Fruit fly (Drosophila melanogaster) whole organism, embryonic: ENCODE data around the gene Vha16-5.

ENCODE experiments used
- Asciz ChIP-seq: fragments of 200-800 bp; sonication (Bioruptor generic); optimal IDR thresholded peaks from 2 replicates; lab custom pipeline; 2017; ENCODE audit warnings: missing biosample characterization, mild to moderate bottlenecking, missing genetic modification characterization, missing genetic modification reagents
- Bgb ChIP-seq: fragments of 200-800 bp; sonication (Bioruptor generic); IDR thresholded peaks from 2 replicates; pipeline ENCODE4 v1.3.6; 2022; ENCODE audit warnings: missing biosample characterization, missing genetic modification characterization; ENCODE audit not compliant: partially characterized antibody
- CG10274 ChIP-seq: fragments of 200-800 bp; sonication (Bioruptor generic); optimal IDR thresholded peaks from 3 replicates; lab custom pipeline; 2017; ENCODE audit warnings: missing biosample characterization, mild to moderate bottlenecking, missing genetic modification characterization
- CG10321 ChIP-seq: fragments of 200-800 bp; sonication (Bioruptor generic); IDR thresholded peaks from 2 replicates; pipeline ENCODE4 v1.3.6; 2022; ENCODE audit warnings: missing biosample characterization, missing genetic modification characterization
- CG11398 ChIP-seq: fragments of 200-800 bp; sonication (Bioruptor generic); optimal IDR thresholded peaks from 2 replicates; lab custom pipeline; 2016; ENCODE audit warnings: missing biosample characterization, missing genetic modification characterization
- CG12071 ChIP-seq: fragments of 200-800 bp; sonication (Bioruptor generic); optimal IDR thresholded peaks from 3 replicates; lab custom pipeline; 2018; ENCODE audit warnings: missing biosample characterization, mild to moderate bottlenecking, missing genetic modification characterization
- CG12391 ChIP-seq: fragments of 200-800 bp; sonication (Bioruptor generic); optimal IDR thresholded peaks from 3 replicates; lab custom pipeline; 2018; ENCODE audit warnings: missing biosample characterization, mild to moderate bottlenecking, missing genetic modification characterization, moderate library complexity
- CG12659 ChIP-seq: fragments of 200-800 bp; sonication (Bioruptor generic); optimal IDR thresholded peaks from 3 replicates; lab custom pipeline; 2017; ENCODE audit warnings: mild to moderate bottlenecking, missing biosample characterization, missing genetic modification reagents, missing genetic modification characterization
- CG12744 ChIP-seq: fragments of 200-800 bp; sonication (Bioruptor generic); optimal IDR thresholded peaks from 2 replicates; lab custom pipeline; 2016; ENCODE audit warnings: missing biosample characterization, missing genetic modification characterization
- CG12942 ChIP-seq: fragments of 200-800 bp; sonication (Bioruptor generic); optimal IDR thresholded peaks from 3 replicates; lab custom pipeline; 2016; ENCODE audit warnings: missing biosample characterization, missing genetic modification characterization
- CG15073 ChIP-seq: fragments of 200-800 bp; sonication (Bioruptor generic); optimal IDR thresholded peaks from 2 replicates; lab custom pipeline; 2016; ENCODE audit warnings: missing biosample characterization, missing genetic modification characterization
- CG15514 ChIP-seq: fragments of 200-800 bp; sonication (Bioruptor generic); optimal IDR thresholded peaks from 3 replicates; lab custom pipeline; 2017; ENCODE audit warnings: missing biosample characterization, missing genetic modification characterization, mild to moderate bottlenecking, moderate library complexity, missing genetic modification reagents
- CG17568 ChIP-seq: fragments of 200-800 bp; sonication (Bioruptor generic); optimal IDR thresholded peaks from 2 replicates; lab custom pipeline; 2018; ENCODE audit warnings: missing biosample characterization, mild to moderate bottlenecking, missing genetic modification characterization, moderate library complexity
- CG17829 ChIP-seq: fragments of 200-800 bp; optimal IDR thresholded peaks from 2 replicates; lab custom pipeline; 2019; ENCODE audit warnings: missing biosample characterization, mild to moderate bottlenecking, missing genetic modification characterization, moderate library complexity
- CG1792 ChIP-seq: fragments of 200-800 bp; sonication (Bioruptor generic); optimal IDR thresholded peaks from 2 replicates; lab custom pipeline; 2016; ENCODE audit warnings: missing biosample characterization, missing genetic modification characterization
- CG3163 ChIP-seq: fragments of 200-800 bp; sonication (Bioruptor generic); optimal IDR thresholded peaks from 3 replicates; lab custom pipeline; 2016; ENCODE audit warnings: missing biosample characterization, missing genetic modification characterization
- CG32772 ChIP-seq: fragments of 200-800 bp; sonication (Bioruptor generic); IDR thresholded peaks from 2 replicates; pipeline ENCODE4 v1.3.6; 2022; ENCODE audit warnings: missing biosample characterization, missing genetic modification characterization
- CG33557 ChIP-seq: fragments of 200-800 bp; sonication (Bioruptor generic); optimal IDR thresholded peaks from 2 replicates; lab custom pipeline; 2019; ENCODE audit warnings: missing biosample characterization, mild to moderate bottlenecking, missing genetic modification characterization, moderate library complexity
- CG34422 ChIP-seq: fragments of 200-800 bp; sonication (Bioruptor generic); IDR thresholded peaks from 3 replicates; pipeline ENCODE4 v1.3.6; 2022; ENCODE audit warnings: missing biosample characterization, missing genetic modification characterization
- CG4424 ChIP-seq: fragments of 200-800 bp; sonication (Bioruptor generic); optimal IDR thresholded peaks from 3 replicates; lab custom pipeline; 2016; ENCODE audit warnings: missing biosample characterization, missing genetic modification characterization
- CG4707 ChIP-seq: fragments of 200-800 bp; sonication (Bioruptor generic); optimal IDR thresholded peaks from 2 replicates; lab custom pipeline; 2018; ENCODE audit warnings: missing biosample characterization, mild to moderate bottlenecking, missing genetic modification characterization, moderate library complexity
- CG6765 ChIP-seq: fragments of 200-800 bp; sonication (Bioruptor generic); optimal IDR thresholded peaks from 3 replicates; lab custom pipeline; 2017; ENCODE audit warnings: missing biosample characterization, mild to moderate bottlenecking, missing genetic modification characterization
- CG7963 ChIP-seq: fragments of 200-800 bp; sonication (Bioruptor generic); IDR thresholded peaks from 3 replicates; pipeline ENCODE4 v1.3.6; 2022; ENCODE audit warnings: missing biosample characterization, missing genetic modification characterization; ENCODE audit not compliant: partially characterized antibody
- CG8089 ChIP-seq: fragments of 200-800 bp; sonication (Bioruptor generic); optimal IDR thresholded peaks from 3 replicates; lab custom pipeline; 2016; ENCODE audit warnings: missing biosample characterization, missing genetic modification characterization
- CG8478 ChIP-seq: fragments of >200 bp; optimal IDR thresholded peaks from 2 replicates; lab custom pipeline; 2018
- CG9437 ChIP-seq: fragments of 200-800 bp; sonication (Bioruptor generic); optimal IDR thresholded peaks from 2 replicates; lab custom pipeline; 2018; ENCODE audit warnings: missing biosample characterization, mild to moderate bottlenecking, missing genetic modification characterization
- CG9609 ChIP-seq: fragments of 200-800 bp; sonication (Bioruptor generic); optimal IDR thresholded peaks from 3 replicates; lab custom pipeline; 2016; ENCODE audit warnings: missing biosample characterization, missing genetic modification characterization
- CHES-1-like ChIP-seq: fragments of 200-800 bp; sonication (Bioruptor generic); optimal IDR thresholded peaks from 2 replicates; lab custom pipeline; 2016; ENCODE audit warnings: missing biosample characterization, missing genetic modification characterization
- Doc3 ChIP-seq: fragments of 200-800 bp; sonication (Bioruptor generic); IDR thresholded peaks from 3 replicates; pipeline ENCODE4 v1.3.6; 2022; ENCODE audit warnings: missing biosample characterization, missing genetic modification characterization; ENCODE audit not compliant: partially characterized antibody
- Ets97D ChIP-seq: fragments of 200-800 bp; sonication (Bioruptor generic); optimal IDR thresholded peaks from 3 replicates; lab custom pipeline; 2016; ENCODE audit warnings: missing biosample characterization, missing genetic modification characterization
- Fer2 ChIP-seq: fragments of 200-800 bp; sonication (Bioruptor generic); optimal IDR thresholded peaks from 2 replicates; lab custom pipeline; 2018; ENCODE audit warnings: missing biosample characterization, mild to moderate bottlenecking, missing genetic modification characterization, moderate library complexity
- MESR4 ChIP-seq: fragments of 200-800 bp; sonication (Bioruptor generic); optimal IDR thresholded peaks from 2 replicates; lab custom pipeline; 2018; ENCODE audit warnings: missing biosample characterization, mild to moderate bottlenecking, missing genetic modification characterization, moderate library complexity
- Mad ChIP-seq: fragments of 200-800 bp; sonication (Bioruptor generic); optimal IDR thresholded peaks from 2 replicates; lab custom pipeline; 2016; ENCODE audit warnings: missing biosample characterization, missing genetic modification characterization
- NC2β ChIP-seq: fragments of 200-800 bp; sonication (Bioruptor generic); optimal IDR thresholded peaks from 2 replicates; lab custom pipeline; 2016; ENCODE audit warnings: missing biosample characterization, missing genetic modification characterization
- Pdp1 ChIP-seq, 2 experiments: fragments of 200-800 bp; sonication (Bioruptor generic); optimal IDR thresholded peaks; 3 replicates each; lab custom pipeline; 2016; ENCODE audit warnings: missing biosample characterization in 2 of 2, missing genetic modification characterization in 2 of 2, mild to moderate bottlenecking in 1 of 2, moderate library complexity in 1 of 2
- Six4 ChIP-seq: fragments of 200-800 bp; sonication (Bioruptor generic); optimal IDR thresholded peaks from 2 replicates; lab custom pipeline; 2016; ENCODE audit warnings: missing biosample characterization, missing genetic modification characterization
- amos ChIP-seq: fragments of 200-800 bp; sonication (Bioruptor generic); IDR thresholded peaks from 2 replicates; pipeline ENCODE4 v1.3.6; 2022; ENCODE audit warnings: missing biosample characterization, missing genetic modification characterization; ENCODE audit not compliant: partially characterized antibody
- ash1 ChIP-seq: fragments of 200-800 bp; sonication (Bioruptor generic); optimal IDR thresholded peaks from 2 replicates; lab custom pipeline; 2018; ENCODE audit warnings: missing biosample characterization, mild to moderate bottlenecking, missing genetic modification characterization
- corto ChIP-seq: fragments of 200-800 bp; sonication (Bioruptor generic); optimal IDR thresholded peaks from 2 replicates; lab custom pipeline; 2016; ENCODE audit warnings: missing biosample characterization, mild to moderate bottlenecking, missing genetic modification characterization, moderate library complexity
- crp ChIP-seq, 2 experiments: fragments of 200-800 bp; sonication (Bioruptor generic); optimal IDR thresholded peaks; 2 replicates in 1 of 2; 3 replicates in 1 of 2; lab custom pipeline; 2017; ENCODE audit warnings: missing biosample characterization in 2 of 2, missing genetic modification characterization in 2 of 2, mild to moderate bottlenecking in 1 of 2, moderate library complexity in 1 of 2
- cwo ChIP-seq: fragments of 200-800 bp; sonication (Bioruptor generic); optimal IDR thresholded peaks from 3 replicates; lab custom pipeline; 2017; ENCODE audit warnings: missing biosample characterization, missing genetic modification characterization, mild to moderate bottlenecking, moderate library complexity, missing genetic modification reagents
- gfzf ChIP-seq: fragments of 200-800 bp; sonication (Bioruptor generic); optimal IDR thresholded peaks from 2 replicates; lab custom pipeline; 2016; ENCODE audit warnings: missing biosample characterization, mild to moderate bottlenecking, missing genetic modification characterization, moderate library complexity
- knrl ChIP-seq: fragments of 200-800 bp; sonication (Bioruptor generic); IDR thresholded peaks from 3 replicates; pipeline ENCODE4 v1.3.6; 2022; ENCODE audit warnings: missing biosample characterization, missing genetic modification characterization; ENCODE audit not compliant: partially characterized antibody
- p53 ChIP-seq: fragments of 200-800 bp; sonication (Bioruptor generic); optimal IDR thresholded peaks from 2 replicates; lab custom pipeline; 2016; ENCODE audit warnings: missing biosample characterization, missing genetic modification characterization
- pum ChIP-seq: fragments of 200-800 bp; sonication (Bioruptor generic); optimal IDR thresholded peaks from 2 replicates; lab custom pipeline; 2016; ENCODE audit warnings: missing biosample characterization, missing genetic modification characterization
- sna ChIP-seq: fragments of 200-800 bp; sonication (Bioruptor generic); IDR thresholded peaks from 2 replicates; pipeline ENCODE4 v1.3.6; 2022; ENCODE audit warnings: missing biosample characterization, missing genetic modification characterization; ENCODE audit not compliant: partially characterized antibody
- toy ChIP-seq: fragments of 200-800 bp; sonication (Bioruptor generic); IDR thresholded peaks from 2 replicates; pipeline ENCODE4 v1.3.6; 2022; ENCODE audit warnings: missing biosample characterization, missing genetic modification characterization
- trem ChIP-seq: fragments of 200-800 bp; optimal IDR thresholded peaks from 3 replicates; lab custom pipeline; 2019; ENCODE audit warnings: missing biosample characterization, mild to moderate bottlenecking, missing genetic modification characterization, moderate library complexity
- unpg ChIP-seq: fragments of 200-800 bp; sonication (Bioruptor generic); optimal IDR thresholded peaks from 3 replicates; lab custom pipeline; 2018; ENCODE audit warnings: missing biosample characterization, mild to moderate bottlenecking, missing genetic modification characterization, moderate library complexity
- zen2 ChIP-seq: fragments of 200-800 bp; sonication (Bioruptor generic); IDR thresholded peaks from 3 replicates; pipeline ENCODE4 v1.3.6; 2022; ENCODE audit warnings: missing biosample characterization, missing genetic modification characterization; ENCODE audit not compliant: partially characterized antibody

Vha16-5 gene

DNA sequence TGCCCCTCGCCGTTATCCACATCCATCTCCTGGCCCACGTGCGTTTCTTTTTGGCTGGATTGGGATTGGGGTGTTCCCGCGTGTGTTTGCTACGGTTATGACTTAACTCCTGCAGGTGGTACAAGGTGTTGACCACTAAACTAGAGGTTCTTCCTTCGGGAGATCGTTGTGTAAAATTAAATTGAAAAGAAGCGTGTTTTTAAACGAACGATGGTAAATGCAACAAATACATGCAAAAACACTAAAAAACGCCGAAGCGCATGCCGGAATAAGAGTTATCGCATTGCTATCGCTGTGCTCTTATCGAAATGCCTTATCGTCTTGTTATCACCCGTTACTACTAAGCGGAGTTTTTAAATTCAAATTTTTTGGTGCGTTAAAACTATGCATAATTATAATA is 32.9 kb upstream of the Vha16-5 start, which contains the start of gene CG6724 (continued):
- no peak for TF ChIP-seq CG9437 (GFP tag; lab: Kevin White, UChicago)
- no peak for TF ChIP-seq corto (GFP tag; lab: Kevin White, UChicago)
- no peak for TF ChIP-seq CHES-1-like (GFP tag; lab: Kevin White, UChicago)
- TF ChIP-seq CG33557 (GFP tag; lab: Kevin White, UChicago), result no peak
- no peak for TF ChIP-seq ash1 (GFP tag; lab: Kevin White, UChicago)
- no peak for TF ChIP-seq CG15073 (GFP tag; lab: Kevin White, UChicago)
- no peak for TF ChIP-seq Pdp1 (GFP tag; optimal IDR thresholded peaks at IDR 0.05; lab: Kevin White, UChicago)
- no peak for TF ChIP-seq CG12942
- no peak for TF ChIP-seq CG9609 (GFP tag; lab: Kevin White, UChicago)
- peak; percentile 81 for TF ChIP-seq Bgb
- TF ChIP-seq NC2β, result no peak
- peak; percentile 55 for TF ChIP-seq Ets97D (GFP tag; lab: Kevin White, UChicago)
- TF ChIP-seq knrl (GFP tag; lab: Robert Waterston, UW), result peak; percentile 55; the same call in 2 of the 3 replicates
- no peak for TF ChIP-seq CG10274 (GFP tag; lab: Kevin White, UChicago)
- peak; percentile 71 for TF ChIP-seq amos (GFP tag; lab: Robert Waterston, UW)
- TF ChIP-seq toy (GFP tag; lab: Robert Waterston, UW), result no peak
- TF ChIP-seq CG34422 (GFP tag; lab: Robert Waterston, UW), result peak; percentile 14; the same call in 1 of the 3 replicates
- TF ChIP-seq CG15514 (GFP tag; lab: Kevin White, UChicago), result peak; percentile 32
- peak; percentile 84 for TF ChIP-seq gfzf (GFP tag; lab: Kevin White, UChicago)
- TF ChIP-seq CG12071, result no peak
- no peak for TF ChIP-seq CG4424
- no peak for TF ChIP-seq pum (GFP tag; lab: Kevin White, UChicago)
- TF ChIP-seq Fer2 (tag; lab: Kevin White, UChicago), result no peak
- peak in 1 of 2 experiments; percentile 31 for TF ChIP-seq crp (GFP tag; optimal IDR thresholded peaks at IDR 0.05; lab: Kevin White, UChicago)
- TF ChIP-seq CG6765 (GFP tag; lab: Kevin White, UChicago), result no peak
- TF ChIP-seq Six4 (GFP tag; lab: Kevin White, UChicago), result no peak
- peak; percentile 61; the same call in 2 of the 3 replicates for TF ChIP-seq CG7963
- TF ChIP-seq CG4707 (GFP tag; lab: Kevin White, UChicago), result no peak
- TF ChIP-seq MESR4 (GFP tag; lab: Kevin White, UChicago), result peak; percentile 62
- no peak for TF ChIP-seq CG1792 (GFP tag; lab: Kevin White, UChicago)
- TF ChIP-seq zen2 (GFP tag; lab: Robert Waterston, UW), result 0 out of 3 replicates have a peak, but pooled peaks have one; percentile 46
- TF ChIP-seq CG17568 (GFP tag; lab: Kevin White, UChicago), result no peak
- TF ChIP-seq CG8478 (lab: Kevin White, UChicago), result no peak
- TF ChIP-seq Asciz (GFP tag; lab: Kevin White, UChicago), result no peak
- TF ChIP-seq Mad (GFP tag; lab: Kevin White, UChicago), result no peak
- no peak for TF ChIP-seq unpg (GFP tag; lab: Kevin White, UChicago)
- no peak for TF ChIP-seq cwo (GFP tag; lab: Kevin White, UChicago)
- TF ChIP-seq CG12659 (GFP tag; lab: Kevin White, UChicago), result peak; percentile 11
- TF ChIP-seq CG3163, result no peak
- TF ChIP-seq CG8089 (GFP tag; lab: Kevin White, UChicago), result no peak
- TF ChIP-seq CG12744 (GFP tag; lab: Kevin White, UChicago), result no peak
- no peak for TF ChIP-seq CG10321 (GFP tag; lab: Robert Waterston, UW)
- TF ChIP-seq Doc3 (GFP tag; lab: Robert Waterston, UW), result peak; percentile 28; the same call in 1 of the 3 replicates
- TF ChIP-seq CG17829 (tag; lab: Kevin White, UChicago), result peak; percentile 25
- TF ChIP-seq CG32772 (GFP tag; lab: Robert Waterston, UW), result no peak
- TF ChIP-seq CG12391, result no peak
- TF ChIP-seq p53, result no peak
- TF ChIP-seq CG11398, result no peak
- peak; percentile 50 for TF ChIP-seq trem (tag; lab: Kevin White, UChicago)
- peak; percentile 63; the same call in 1 of the 2 replicates for TF ChIP-seq sna (GFP tag; lab: Robert Waterston, UW)
